Worm (Caenorhabditis elegans) whole organism, L4 larva: ENCODE data around the gene metl-18.

Experiments used
- fos-1 ChIP-seq: fragments of 150-350 bp; optimal IDR thresholded peaks from 2 replicates; lab custom pipeline; 2014; ENCODE audit warnings: missing biosample characterization, missing genetic modification characterization
- jun-1 ChIP-seq: fragments of 150-350 bp; optimal IDR thresholded peaks from 2 replicates; lab custom pipeline; 2014; ENCODE audit warnings: missing biosample characterization, missing genetic modification reagents, missing genetic modification characterization
- lin-39 ChIP-seq: fragments of 150-350 bp; optimal IDR thresholded peaks from 2 replicates; lab custom pipeline; 2014; ENCODE audit warnings: missing biosample characterization, missing genetic modification reagents, missing genetic modification characterization
- lsy-2 ChIP-seq, 2 experiments: fragments of 150-350 bp in 1 of 2; sonication (generic microtip) in 1 of 2; optimal IDR thresholded peaks; 2 replicates each; lab custom pipeline; 2014 to 2017; ENCODE audit warnings: missing biosample characterization in 2 of 2, missing genetic modification characterization in 2 of 2
- pqm-1 ChIP-seq: sonication (generic microtip); optimal IDR thresholded peaks from 2 replicates; lab custom pipeline; 2017; ENCODE audit warnings: missing biosample characterization, missing genetic modification characterization
- skn-1 ChIP-seq: fragments of 150-350 bp; optimal IDR thresholded peaks from 2 replicates; lab custom pipeline; 2014; ENCODE audit warnings: missing biosample characterization, missing genetic modification characterization
- unc-39 ChIP-seq: sonication (generic microtip); optimal IDR thresholded peaks from 2 replicates; lab custom pipeline; 2017; ENCODE audit warnings: missing biosample characterization, missing genetic modification characterization
- vab-7 ChIP-seq: fragments of 200-800 bp; sonication (Bioruptor generic); IDR thresholded peaks from 2 replicates; pipeline ENCODE4 v1.3.6; 2022; ENCODE audit warnings: missing genetic modification reagents, missing genetic modification characterization, missing compliant biosample characterization
- zag-1 ChIP-seq: fragments of 150-350 bp; optimal IDR thresholded peaks from 2 replicates; lab custom pipeline; 2014; ENCODE audit warnings: missing biosample characterization, missing genetic modification characterization
- zip-11 ChIP-seq: fragments of 200-800 bp; sonication (Bioruptor generic); IDR thresholded peaks from 2 replicates; pipeline ENCODE4 v1.3.6; 2022; ENCODE audit warnings: missing genetic modification characterization, missing compliant biosample characterization
- ztf-11 ChIP-seq: fragments of 150-350 bp; optimal IDR thresholded peaks from 2 replicates; lab custom pipeline; 2014; ENCODE audit warnings: missing biosample characterization, missing genetic modification characterization

DNA sequence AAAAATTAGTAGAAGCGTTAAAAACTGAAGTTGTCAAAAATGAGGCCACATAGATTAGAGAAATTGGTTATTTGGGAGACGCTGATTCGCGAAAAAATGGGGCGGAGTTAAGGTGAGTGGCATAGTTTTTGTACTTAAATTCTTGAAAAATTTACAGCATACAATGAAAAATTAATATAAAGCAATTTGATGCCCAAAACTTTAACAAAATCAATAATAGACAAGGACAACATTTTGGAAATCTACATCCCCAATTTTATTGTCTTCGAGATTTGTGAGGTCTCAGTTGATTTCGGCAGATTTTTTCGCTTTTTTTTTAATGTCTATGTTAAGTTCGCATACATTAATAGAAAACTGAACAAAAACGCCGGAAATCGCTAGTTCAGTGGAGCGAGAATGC, 50.7 kb downstream of the metl-18 start:
- TF ChIP-seq ztf-11 (tag; lab: Kevin White, UChicago) (no peak), pqm-1 (tag; lab: Kevin White, UChicago) (no peak), jun-1 (tag; lab: Kevin White, UChicago) (no peak), fos-1 (tag; lab: Kevin White, UChicago) (no peak), lsy-2 (tag; optimal IDR thresholded peaks at IDR 0.05; lab: Kevin White, UChicago) (no peak), zip-11 (GFP tag; lab: Robert Waterston, UW) (no peak), unc-39 (no peak), zag-1 (tag; lab: Kevin White, UChicago) (no peak), lin-39 (tag; lab: Kevin White, UChicago) (no peak), vab-7 (GFP tag; lab: Robert Waterston, UW) (no peak), skn-1 (tag; lab: Kevin White, UChicago) (no peak)
